Fruit fly (Drosophila melanogaster) whole organism, embryonic: ENCODE results near the gene CG31109.

Source experiments
- Atf6 ChIP-seq: fragments of 200-800 bp; sonication (Bioruptor generic); IDR thresholded peaks from 2 replicates; pipeline ENCODE4 v1.3.6; 2022; ENCODE audit warnings: missing biosample characterization, missing genetic modification characterization
- CG10959 ChIP-seq: fragments of 200-800 bp; sonication (Bioruptor generic); IDR thresholded peaks from 2 replicates; pipeline ENCODE4 v1.3.6; 2022; ENCODE audit warnings: missing biosample characterization, missing genetic modification characterization
- CG12104 ChIP-seq: fragments of 200-800 bp; sonication (Bioruptor generic); optimal IDR thresholded peaks from 3 replicates; lab custom pipeline; 2016; ENCODE audit warnings: missing biosample characterization, missing genetic modification characterization
- CG12155 ChIP-seq: fragments of 200-800 bp; sonication (Bioruptor generic); optimal IDR thresholded peaks from 3 replicates; lab custom pipeline; 2016; ENCODE audit warnings: missing biosample characterization, missing genetic modification characterization
- CG12299 ChIP-seq: fragments of 200-800 bp; sonication (Bioruptor generic); optimal IDR thresholded peaks from 2 replicates; lab custom pipeline; 2018; ENCODE audit warnings: missing biosample characterization, mild to moderate bottlenecking, missing genetic modification characterization
- CG13624 ChIP-seq: fragments of 200-800 bp; sonication (Bioruptor generic); optimal IDR thresholded peaks from 2 replicates; lab custom pipeline; 2016; ENCODE audit warnings: missing biosample characterization, missing genetic modification characterization
- CG14965 ChIP-seq: fragments of 200-800 bp; sonication (Bioruptor generic); optimal IDR thresholded peaks from 2 replicates; lab custom pipeline; 2016; ENCODE audit warnings: missing biosample characterization, missing genetic modification characterization, borderline replicate concordance
- CG17186 ChIP-seq: fragments of 200-800 bp; sonication (Bioruptor generic); optimal IDR thresholded peaks from 3 replicates; lab custom pipeline; 2017; ENCODE audit warnings: missing biosample characterization, missing genetic modification reagents, missing genetic modification characterization
- CG17612 ChIP-seq: fragments of 200-800 bp; sonication (Bioruptor generic); IDR thresholded peaks from 2 replicates; pipeline ENCODE4 v1.3.6; 2022; ENCODE audit warnings: missing biosample characterization, missing genetic modification characterization
- CG1792 ChIP-seq: fragments of 200-800 bp; sonication (Bioruptor generic); optimal IDR thresholded peaks from 2 replicates; lab custom pipeline; 2016; ENCODE audit warnings: missing biosample characterization, missing genetic modification characterization
- CG18011 ChIP-seq: fragments of 200-800 bp; sonication (Bioruptor generic); optimal IDR thresholded peaks from 2 replicates; lab custom pipeline; 2017; ENCODE audit warnings: missing biosample characterization, missing genetic modification characterization, mild to moderate bottlenecking, moderate library complexity, missing genotype
- CG18619 ChIP-seq: fragments of 200-800 bp; sonication (Bioruptor generic); optimal IDR thresholded peaks from 3 replicates; lab custom pipeline; 2017; ENCODE audit warnings: missing biosample characterization, mild to moderate bottlenecking, missing genetic modification characterization
- CG2116 ChIP-seq: fragments of 200-800 bp; sonication (Bioruptor generic); optimal IDR thresholded peaks from 3 replicates; lab custom pipeline; 2018; ENCODE audit warnings: missing biosample characterization, mild to moderate bottlenecking, missing genetic modification characterization
- CG2120 ChIP-seq: fragments of 200-800 bp; sonication (Bioruptor generic); optimal IDR thresholded peaks from 3 replicates; lab custom pipeline; 2016; ENCODE audit warnings: missing biosample characterization, missing genetic modification characterization
- CG3281 ChIP-seq: fragments of 200-800 bp; sonication (Bioruptor generic); optimal IDR thresholded peaks from 3 replicates; lab custom pipeline; 2017; ENCODE audit warnings: missing biosample characterization, mild to moderate bottlenecking, missing genetic modification characterization
- CG7357 ChIP-seq: fragments of 200-800 bp; sonication (Bioruptor generic); IDR thresholded peaks from 3 replicates; pipeline ENCODE4 v1.3.6; 2022; ENCODE audit warnings: missing biosample characterization, missing genetic modification characterization
- CG7372 ChIP-seq: fragments of 200-800 bp; sonication (Bioruptor generic); IDR thresholded peaks from 2 replicates; pipeline ENCODE4 v1.3.6; 2022; ENCODE audit warnings: missing biosample characterization, missing genetic modification characterization
- CG9609 ChIP-seq: fragments of 200-800 bp; sonication (Bioruptor generic); optimal IDR thresholded peaks from 3 replicates; lab custom pipeline; 2016; ENCODE audit warnings: missing biosample characterization, missing genetic modification characterization
- HmgZ ChIP-seq: fragments of 200-800 bp; sonication (Bioruptor generic); optimal IDR thresholded peaks from 2 replicates; lab custom pipeline; 2018; ENCODE audit warnings: missing biosample characterization, mild to moderate bottlenecking, missing genetic modification characterization
- Jarid2 ChIP-seq: fragments of 200-800 bp; sonication (Bioruptor generic); optimal IDR thresholded peaks from 3 replicates; lab custom pipeline; 2017; ENCODE audit warnings: mild to moderate bottlenecking, missing biosample characterization, missing genetic modification reagents, missing genetic modification characterization
- Lpt ChIP-seq: fragments of >200 bp; optimal IDR thresholded peaks from 2 replicates; lab custom pipeline; 2018; ENCODE audit warnings: missing biosample characterization, missing genetic modification characterization
- Pdp1 ChIP-seq, 2 experiments: fragments of 200-800 bp; sonication (Bioruptor generic); optimal IDR thresholded peaks; 3 replicates each; lab custom pipeline; 2016; ENCODE audit warnings: missing biosample characterization in 2 of 2, missing genetic modification characterization in 2 of 2, mild to moderate bottlenecking in 1 of 2, moderate library complexity in 1 of 2
- Sry-δ ChIP-seq: fragments of 200-800 bp; sonication (Bioruptor generic); optimal IDR thresholded peaks from 2 replicates; lab custom pipeline; 2016; ENCODE audit warnings: missing biosample characterization, missing genetic modification characterization
- al ChIP-seq: fragments of 200-800 bp; sonication (Bioruptor generic); IDR thresholded peaks from 2 replicates; pipeline ENCODE4 v1.3.6; 2022; ENCODE audit warnings: missing biosample characterization, missing genetic modification characterization
- ap ChIP-seq: fragments of 200-800 bp; sonication (Bioruptor generic); IDR thresholded peaks from 2 replicates; pipeline ENCODE4 v1.3.6; 2022; ENCODE audit warnings: missing biosample characterization, missing genetic modification characterization
- cwo ChIP-seq: fragments of 200-800 bp; sonication (Bioruptor generic); optimal IDR thresholded peaks from 3 replicates; lab custom pipeline; 2017; ENCODE audit warnings: missing biosample characterization, missing genetic modification characterization, mild to moderate bottlenecking, moderate library complexity, missing genetic modification reagents
- fd96Cb ChIP-seq: fragments of 200-800 bp; sonication (Bioruptor generic); optimal IDR thresholded peaks from 2 replicates; lab custom pipeline; 2018; ENCODE audit warnings: missing biosample characterization, mild to moderate bottlenecking, missing genetic modification characterization, moderate library complexity
- fu2 ChIP-seq: fragments of 200-800 bp; sonication (Bioruptor generic); optimal IDR thresholded peaks from 2 replicates; lab custom pipeline; 2016; ENCODE audit warnings: missing biosample characterization, missing genetic modification characterization
- grn ChIP-seq: fragments of 200-800 bp; sonication (Bioruptor generic); optimal IDR thresholded peaks from 3 replicates; lab custom pipeline; 2017; ENCODE audit warnings: missing biosample characterization, missing genetic modification characterization
- knrl ChIP-seq: fragments of 200-800 bp; sonication (Bioruptor generic); IDR thresholded peaks from 3 replicates; pipeline ENCODE4 v1.3.6; 2022; ENCODE audit warnings: missing biosample characterization, missing genetic modification characterization; ENCODE audit not compliant: partially characterized antibody
- lab ChIP-seq: fragments of 200-800 bp; sonication (Bioruptor generic); optimal IDR thresholded peaks from 3 replicates; lab custom pipeline; 2017; ENCODE audit warnings: missing biosample characterization, missing genetic modification characterization, mild to moderate bottlenecking, moderate library complexity, missing genetic modification reagents
- lbe ChIP-seq: fragments of 200-800 bp; sonication (Bioruptor generic); optimal IDR thresholded peaks from 2 replicates; lab custom pipeline; 2016; ENCODE audit warnings: missing biosample characterization, mild to moderate bottlenecking, missing genetic modification characterization
- lilli ChIP-seq: fragments of 200-800 bp; sonication (Bioruptor generic); optimal IDR thresholded peaks from 3 replicates; lab custom pipeline; 2016; ENCODE audit warnings: missing biosample characterization, missing genetic modification characterization
- maf-S ChIP-seq: fragments of 200-800 bp; sonication (Bioruptor generic); optimal IDR thresholded peaks from 2 replicates; lab custom pipeline; 2016; ENCODE audit warnings: missing biosample characterization, missing genetic modification characterization
- mirr ChIP-seq: fragments of 200-800 bp; sonication (Bioruptor generic); optimal IDR thresholded peaks from 3 replicates; lab custom pipeline; 2018; ENCODE audit warnings: missing biosample characterization, mild to moderate bottlenecking, missing genetic modification characterization
- nerfin-1 ChIP-seq: fragments of 200-800 bp; sonication (Bioruptor generic); optimal IDR thresholded peaks from 3 replicates; lab custom pipeline; 2019; ENCODE audit warnings: missing biosample characterization, mild to moderate bottlenecking, missing genetic modification characterization, moderate library complexity
- pan ChIP-seq, 4 experiments: fragments of >200 bp in 3 of 4; fragments of 200-800 bp in 1 of 4; sonication (Bioruptor generic) in 1 of 4; optimal IDR thresholded peaks in 3 of 4; IDR thresholded peaks in 1 of 4; 2 replicates each; pipeline versions ENCODE4 v1.3.6 to Lab custom; 2017 to 2022; ENCODE audit warnings: missing biosample characterization in 2 of 4, missing genetic modification characterization in 2 of 4, mixed read lengths in 1 of 4
- phol ChIP-seq: fragments of 200-800 bp; sonication (Bioruptor generic); optimal IDR thresholded peaks from 3 replicates; lab custom pipeline; 2018; ENCODE audit warnings: missing biosample characterization, mild to moderate bottlenecking, missing genetic modification characterization, moderate library complexity
- sens-2 ChIP-seq: fragments of 200-800 bp; sonication (Bioruptor generic); IDR thresholded peaks from 2 replicates; pipeline ENCODE4 v1.3.6; 2022; ENCODE audit warnings: missing biosample characterization, missing genetic modification characterization
- sima ChIP-seq: fragments of 200-800 bp; sonication (Bioruptor generic); optimal IDR thresholded peaks from 2 replicates; lab custom pipeline; 2016; ENCODE audit warnings: missing biosample characterization, missing genetic modification characterization
- so ChIP-seq: fragments of 200-800 bp; sonication (Bioruptor generic); IDR thresholded peaks from 3 replicates; pipeline ENCODE4 v1.3.6; 2022; ENCODE audit warnings: missing biosample characterization, missing genetic modification characterization
- sqz ChIP-seq: fragments of 200-800 bp; sonication (Bioruptor generic); optimal IDR thresholded peaks from 3 replicates; lab custom pipeline; 2018; ENCODE audit warnings: missing biosample characterization, mild to moderate bottlenecking, missing genetic modification characterization
- stc ChIP-seq: fragments of 200-800 bp; sonication (Bioruptor generic); IDR thresholded peaks from 2 replicates; pipeline ENCODE4 v1.3.6; 2022; ENCODE audit warnings: missing biosample characterization, missing genetic modification characterization
- stwl ChIP-seq: fragments of 200-800 bp; sonication (Bioruptor generic); optimal IDR thresholded peaks from 3 replicates; lab custom pipeline; 2018; ENCODE audit warnings: missing biosample characterization, mild to moderate bottlenecking, missing genetic modification characterization, moderate library complexity
- ttk ChIP-seq: fragments of 200-800 bp; sonication (Bioruptor generic); IDR thresholded peaks from 2 replicates; pipeline ENCODE4 v2.1.2; 2022; ENCODE audit warnings: missing biosample characterization, missing genetic modification characterization
- tx ChIP-seq: fragments of 200-800 bp; sonication (Bioruptor generic); optimal IDR thresholded peaks from 2 replicates; lab custom pipeline; 2016; ENCODE audit warnings: missing biosample characterization, missing genetic modification characterization
- zfh2 ChIP-seq: fragments of 200-800 bp; sonication (Bioruptor generic); optimal IDR thresholded peaks from 2 replicates; lab custom pipeline; 2016; ENCODE audit warnings: missing biosample characterization, missing genetic modification characterization

The CG31109 gene

DNA sequence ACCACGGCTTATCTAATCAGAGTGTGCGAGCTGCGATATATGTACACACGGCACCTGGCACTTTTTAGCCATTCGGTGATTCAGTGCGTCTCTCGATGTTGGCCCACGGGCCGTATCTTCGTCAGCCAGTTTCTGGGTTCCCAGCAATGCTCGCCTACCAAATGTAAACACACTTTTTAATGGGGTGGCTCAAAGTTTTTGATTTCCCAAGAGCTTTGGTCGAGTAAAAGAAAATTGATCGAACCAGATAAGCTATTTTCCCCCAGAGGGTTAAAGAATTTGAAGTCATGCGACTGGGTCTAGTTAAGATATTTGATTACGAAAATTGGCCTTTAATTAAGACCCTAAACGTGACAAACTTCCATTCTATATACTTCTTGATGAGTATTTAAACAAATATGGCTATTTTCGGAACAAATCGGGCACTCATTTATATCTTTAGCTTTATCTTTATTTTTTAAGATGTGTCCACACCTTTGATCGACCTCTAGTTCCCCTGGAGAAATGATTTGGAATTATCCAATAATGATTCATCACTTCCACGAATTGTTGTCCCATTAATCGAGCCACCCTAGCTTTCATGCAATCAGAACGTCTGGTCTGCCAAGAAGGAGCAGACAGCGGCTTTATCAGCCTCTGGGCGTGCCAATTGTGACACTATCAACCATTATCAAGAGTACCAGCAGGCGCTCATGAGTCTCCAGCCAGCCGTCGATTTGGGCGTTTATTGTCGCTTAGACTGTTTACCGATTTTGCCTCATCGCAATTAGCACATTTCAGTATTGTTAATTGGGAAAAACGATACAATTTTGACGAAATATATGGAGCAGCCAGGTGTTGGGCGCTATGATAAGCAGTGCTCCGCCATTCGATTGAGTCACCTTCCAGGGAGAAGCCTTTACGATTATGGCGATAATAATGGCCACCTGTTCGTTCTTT lies 26.9 kb downstream of the CG31109 start (continued):
- TF ChIP-seq fd96Cb (tag; lab: Kevin White, UChicago) (no peak), lilli (peak; percentile 62), cwo (GFP tag; lab: Kevin White, UChicago) (peak; percentile 59), stc (GFP tag; lab: Robert Waterston, UW) (peak; percentile 24; the same call in 1 of the 2 replicates), CG9609 (peak; percentile 9), CG13624 (GFP tag; lab: Kevin White, UChicago) (peak; percentile 20), CG1792 (GFP tag; lab: Kevin White, UChicago) (peak; percentile 22), CG17186 (GFP tag; lab: Kevin White, UChicago) (no peak), lbe (GFP tag; lab: Kevin White, UChicago) (peak; percentile 28), CG18619 (peak; percentile 64), CG7372 (GFP tag; lab: Robert Waterston, UW) (no peak), nerfin-1 (tag; lab: Kevin White, UChicago) (peak; percentile 11), CG2116 (no peak), CG12299 (peak; percentile 17), knrl (no peak), CG17612 (GFP tag; lab: Robert Waterston, UW) (no peak), CG12104 (GFP tag; lab: Kevin White, UChicago) (peak; percentile 24), mirr (GFP tag; lab: Kevin White, UChicago) (peak; percentile 84), CG10959 (no peak), Sry-δ (GFP tag; lab: Kevin White, UChicago) (no peak), so (GFP tag; lab: Robert Waterston, UW) (no peak), grn (GFP tag; lab: Kevin White, UChicago) (peak; percentile 63), HmgZ (tag; lab: Kevin White, UChicago) (peak; percentile 32), CG7357 (no peak), maf-S (peak; percentile 8), lab (no peak), ttk (GFP tag; lab: Robert Waterston, UW) (no peak), pan (optimal IDR thresholded peaks at IDR 0.05; lab: Kevin White, UChicago) (no peak), pan (GFP tag; optimal IDR thresholded peaks at IDR 0.05 in 1 of 2, IDR thresholded peaks at IDR 0.05 in 1 of 2) (peak in 1 of 2 experiments; percentile 9), Lpt (no peak), CG3281 (GFP tag; lab: Kevin White, UChicago) (peak; percentile 72), Jarid2 (GFP tag; lab: Kevin White, UChicago) (no peak), stwl (tag; lab: Kevin White, UChicago) (no peak), sqz (GFP tag; lab: Kevin White, UChicago) (no peak), Atf6 (GFP tag; lab: Robert Waterston, UW) (peak; percentile 32; the same call in 1 of the 2 replicates), ap (GFP tag; lab: Robert Waterston, UW) (no peak), fu2 (peak; percentile 31), Pdp1 (GFP tag; optimal IDR thresholded peaks at IDR 0.05; lab: Kevin White, UChicago) (peak in 1 of 2 experiments; percentile 8), al (GFP tag; lab: Robert Waterston, UW) (0 out of 2 replicates have a peak, but pooled peaks have one; percentile 14), sens-2 (no peak), CG12155 (peak; percentile 28), CG14965 (no peak), phol (peak; percentile 23), CG18011 (GFP tag; lab: Kevin White, UChicago) (peak; percentile 12), tx (GFP tag; lab: Kevin White, UChicago) (no peak), zfh2 (GFP tag; lab: Kevin White, UChicago) (peak; percentile 10), sima (GFP tag; lab: Kevin White, UChicago) (no peak), CG2120 (GFP tag; lab: Kevin White, UChicago) (peak; percentile 75)
